Worm (Caenorhabditis elegans): Measurements from ENCODE around the gene ads-1.
A peak's percentile ranks its signal among the peaks of the same experiment; 100 is the strongest.

The ads-1 gene

ce11 chrIII:283817-284216, 14.5 kb downstream of the ads-1 start, which contains the start of gene taco-1:
Gene taco-1, plus strand, starts transcription at chrIII:284117.
- peak; percentile 68 for TF ChIP-seq aha-1 (tag)
- TF ChIP-seq attf-4 (tag; optimal IDR thresholded peaks at IDR 0.05): no peak

DNA sequence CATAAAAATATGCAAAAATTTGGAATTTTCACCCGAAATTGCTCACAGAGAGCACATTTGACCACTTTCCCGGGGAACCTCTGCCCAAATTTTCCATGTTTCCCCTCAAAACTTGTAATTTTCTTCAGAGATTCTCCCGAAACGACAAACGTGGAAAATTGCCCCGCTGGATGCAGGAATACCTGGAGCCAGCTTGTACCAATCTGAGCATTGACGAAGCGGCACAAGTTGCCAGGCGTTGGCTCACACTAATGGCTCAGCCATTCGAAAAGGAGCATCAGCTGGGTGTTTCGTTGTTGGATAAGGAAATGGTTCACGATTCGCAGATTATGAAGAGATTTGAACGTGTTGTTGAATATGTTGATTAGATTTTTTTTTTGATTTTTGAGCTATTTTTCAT, 15.8 kb downstream of the ads-1 start:
- TF ChIP-seq unc-62 (GFP tag; optimal IDR thresholded peaks at IDR 0.05 in 1 of 2) (peak in 1 of 2 experiments; percentile 90), unc-62 (tag; optimal IDR thresholded peaks at IDR 0.05) (no peak), aha-1 (tag) (peak; percentile 43), nhr-77 (tag; optimal IDR thresholded peaks at IDR 0.05) (no peak)

DNA sequence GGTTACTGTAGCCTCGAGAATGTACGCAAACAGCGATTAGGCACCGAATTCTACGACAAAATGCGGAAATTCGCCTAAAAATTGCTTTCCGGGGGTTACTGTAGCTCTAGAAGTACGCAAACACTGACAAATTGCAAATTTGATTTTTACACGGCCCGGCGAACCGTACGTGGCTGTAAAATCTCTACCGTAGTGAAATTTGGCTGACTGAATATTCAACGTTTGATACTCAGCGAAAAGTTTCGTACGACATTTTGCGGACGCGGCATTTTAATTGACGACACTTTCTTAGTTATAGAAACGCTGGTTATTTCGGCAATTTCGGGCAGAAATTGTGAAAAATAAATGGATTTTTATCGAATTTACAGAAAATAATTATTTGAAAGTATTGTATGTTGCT, 28.8 kb downstream of the ads-1 start:
- TF ChIP-seq lin-38 (GFP tag; IDR thresholded peaks at IDR 0.05): peak; percentile 63

ce11 chrIII:264790-265189, 33.6 kb downstream of the ads-1 start, which contains the start of gene xpd-1:
Gene xpd-1, plus strand, starts transcription at chrIII:265090.
- TF ChIP-seq spr-1 (tag; optimal IDR thresholded peaks at IDR 0.05) (no peak), mes-2 (tag; optimal IDR thresholded peaks at IDR 0.05; ENCODE audit: poor library complexity, severe bottlenecking) (no peak), unc-39 (tag; optimal IDR thresholded peaks at IDR 0.05) (no peak), lin-29 (GFP tag; IDR thresholded peaks at IDR 0.05) (no peak), attf-4 (tag; optimal IDR thresholded peaks at IDR 0.05) (no peak)

- TF ChIP-seq daf-16 (GFP tag; optimal IDR thresholded peaks at IDR 0.05) (no peak), daf-16 (tag; optimal IDR thresholded peaks at IDR 0.05) (no peak), zip-11 (GFP tag; IDR thresholded peaks at IDR 0.05) (no peak), mdl-1 (tag; optimal IDR thresholded peaks at IDR 0.05) (no peak), mdt-29 (GFP tag; IDR thresholded peaks at IDR 0.05) (no peak), arid-1 (GFP tag; conservative IDR thresholded peaks at IDR 0.05) (no peak), nhr-77 (tag; optimal IDR thresholded peaks at IDR 0.05) (no peak), skn-1 (tag; optimal IDR thresholded peaks at IDR 0.05) (no peak), mxl-3 (GFP tag; optimal IDR thresholded peaks at IDR 0.05) (no peak), unc-39 (tag; optimal IDR thresholded peaks at IDR 0.05) (no peak), hif-1 (tag; optimal IDR thresholded peaks at IDR 0.05) (no peak), T20F7.1 (GFP tag; optimal IDR thresholded peaks at IDR 0.05) (no peak), spr-1 (tag; optimal IDR thresholded peaks at IDR 0.05) (no peak), F37D6.2 (tag; optimal IDR thresholded peaks at IDR 0.05) (no peak)
These were observed 44.1 kb downstream of the ads-1 start, which contains the start of gene Y50D7A.3 for ce11 chrIII:254235-254634. Gene Y50D7A.3, plus strand, starts transcription at chrIII:254535.

ce11 chrIII:251410-251809, 46.9 kb downstream of the ads-1 start:
- TF ChIP-seq ceh-28 (tag; optimal IDR thresholded peaks at IDR 0.05) (peak; percentile 53), zip-2 (tag; optimal IDR thresholded peaks at IDR 0.05) (no peak), ztf-11 (tag; optimal IDR thresholded peaks at IDR 0.05) (no peak)

Data from whole organism, L4 larva.